Fruit fly (Drosophila melanogaster) whole organism, embryonic: ENCODE results near the gene CG3841.

Source experiments
- B-H1 ChIP-seq: fragments of 200-800 bp; sonication (Bioruptor generic); IDR thresholded peaks from 3 replicates; pipeline ENCODE4 v1.3.6; 2022; ENCODE audit warnings: missing biosample characterization, missing genetic modification characterization
- BtbVII ChIP-seq: fragments of 200-800 bp; sonication (Bioruptor generic); optimal IDR thresholded peaks from 3 replicates; lab custom pipeline; 2017; ENCODE audit warnings: missing biosample characterization, mild to moderate bottlenecking, missing genetic modification characterization
- CG13123 ChIP-seq: fragments of 200-800 bp; sonication (Bioruptor generic); optimal IDR thresholded peaks from 2 replicates; lab custom pipeline; 2016; ENCODE audit warnings: missing biosample characterization, missing genetic modification characterization
- CG13424 ChIP-seq: fragments of 200-800 bp; sonication (Bioruptor generic); optimal IDR thresholded peaks from 2 replicates; lab custom pipeline; 2019; ENCODE audit warnings: missing biosample characterization, mild to moderate bottlenecking, missing genetic modification characterization, moderate library complexity
- CG14667 ChIP-seq: fragments of 200-800 bp; sonication (Bioruptor generic); IDR thresholded peaks from 2 replicates; pipeline ENCODE4 v1.3.6; 2022; ENCODE audit warnings: missing biosample characterization, missing genetic modification characterization
- CG15073 ChIP-seq: fragments of 200-800 bp; sonication (Bioruptor generic); optimal IDR thresholded peaks from 2 replicates; lab custom pipeline; 2016; ENCODE audit warnings: missing biosample characterization, missing genetic modification characterization
- CG17186 ChIP-seq: fragments of 200-800 bp; sonication (Bioruptor generic); optimal IDR thresholded peaks from 3 replicates; lab custom pipeline; 2017; ENCODE audit warnings: missing biosample characterization, missing genetic modification reagents, missing genetic modification characterization
- CG2712 ChIP-seq: fragments of 200-800 bp; optimal IDR thresholded peaks from 3 replicates; lab custom pipeline; 2019; ENCODE audit warnings: missing biosample characterization, mild to moderate bottlenecking, missing genetic modification characterization, moderate library complexity
- CG30431 ChIP-seq: fragments of 200-800 bp; sonication (Bioruptor generic); optimal IDR thresholded peaks from 2 replicates; lab custom pipeline; 2017; ENCODE audit warnings: missing biosample characterization, missing genetic modification characterization
- CG31224 ChIP-seq: fragments of 200-800 bp; sonication (Bioruptor generic); IDR thresholded peaks from 2 replicates; pipeline ENCODE4 v1.3.6; 2022; ENCODE audit warnings: missing biosample characterization, missing genetic modification characterization
- CG31388 ChIP-seq: fragments of 200-800 bp; sonication (Bioruptor generic); optimal IDR thresholded peaks from 2 replicates; lab custom pipeline; 2016; ENCODE audit warnings: missing biosample characterization, missing genetic modification characterization
- CG34422 ChIP-seq: fragments of 200-800 bp; sonication (Bioruptor generic); IDR thresholded peaks from 3 replicates; pipeline ENCODE4 v1.3.6; 2022; ENCODE audit warnings: missing biosample characterization, missing genetic modification characterization
- CG4404 ChIP-seq: fragments of 200-800 bp; sonication (Bioruptor generic); IDR thresholded peaks from 2 replicates; pipeline ENCODE4 v1.3.6; 2022; ENCODE audit warnings: missing biosample characterization, missing genetic modification characterization
- CG4730 ChIP-seq: fragments of 200-800 bp; sonication (Bioruptor generic); IDR thresholded peaks from 2 replicates; pipeline ENCODE4 v1.3.6; 2022; ENCODE audit warnings: missing biosample characterization, missing genetic modification characterization
- CG4854 ChIP-seq: fragments of 200-800 bp; sonication (Bioruptor generic); optimal IDR thresholded peaks from 2 replicates; lab custom pipeline; 2016; ENCODE audit warnings: missing biosample characterization, missing genetic modification characterization, inconsistent platforms
- CG6254 ChIP-seq: fragments of 200-800 bp; sonication (Bioruptor generic); optimal IDR thresholded peaks from 3 replicates; lab custom pipeline; 2017; ENCODE audit warnings: mild to moderate bottlenecking, missing biosample characterization, missing genetic modification reagents, missing genetic modification characterization
- CG7786 ChIP-seq: fragments of 200-800 bp; sonication (Bioruptor generic); optimal IDR thresholded peaks from 2 replicates; lab custom pipeline; 2016; ENCODE audit warnings: missing biosample characterization, missing genetic modification characterization
- CG8765 ChIP-seq: fragments of 200-800 bp; sonication (Bioruptor generic); IDR thresholded peaks from 2 replicates; pipeline ENCODE4 v1.3.6; 2022; ENCODE audit warnings: missing biosample characterization, missing genetic modification characterization
- CG9215 ChIP-seq: fragments of 200-800 bp; sonication (Bioruptor generic); IDR thresholded peaks from 2 replicates; pipeline ENCODE4 v1.3.6; 2022; ENCODE audit warnings: missing biosample characterization, missing genetic modification characterization
- D ChIP-seq, 2 experiments: fragments of 200-800 bp in 1 of 2; fragments of >200 bp in 1 of 2; sonication (Bioruptor generic) in 1 of 2; optimal IDR thresholded peaks; 2 replicates in 1 of 2; 3 replicates in 1 of 2; lab custom pipeline; 2017; ENCODE audit warnings: mild to moderate bottlenecking in 1 of 2, missing biosample characterization in 1 of 2, missing genetic modification characterization in 1 of 2, missing genetic modification reagents in 1 of 2
- Dad ChIP-seq: fragments of 200-800 bp; sonication (Bioruptor generic); optimal IDR thresholded peaks from 3 replicates; lab custom pipeline; 2016; ENCODE audit warnings: missing biosample characterization, missing genetic modification characterization
- Deaf1 ChIP-seq: fragments of 200-800 bp; optimal IDR thresholded peaks from 3 replicates; lab custom pipeline; 2019; ENCODE audit warnings: missing biosample characterization, mild to moderate bottlenecking, missing genetic modification characterization, moderate library complexity
- Dll ChIP-seq: fragments of 200-800 bp; sonication (Bioruptor generic); IDR thresholded peaks from 4 replicates; pipeline ENCODE4 v1.3.6; 2022; ENCODE audit warnings: missing biosample characterization, missing genetic modification characterization; ENCODE audit not compliant: partially characterized antibody
- E2f2 ChIP-seq: fragments of 200-800 bp; sonication (Bioruptor generic); IDR thresholded peaks from 2 replicates; pipeline ENCODE4 v1.3.6; 2022; ENCODE audit warnings: missing biosample characterization, missing genetic modification characterization
- HHEX ChIP-seq: fragments of 200-800 bp; sonication (Bioruptor generic); optimal IDR thresholded peaks from 3 replicates; lab custom pipeline; 2017; ENCODE audit warnings: missing biosample characterization, mild to moderate bottlenecking, missing genetic modification characterization, missing genetic modification reagents
- Lhr ChIP-seq: fragments of 200-800 bp; sonication (Bioruptor generic); optimal IDR thresholded peaks from 3 replicates; lab custom pipeline; 2017; ENCODE audit warnings: mild to moderate bottlenecking, missing biosample characterization, missing genetic modification reagents, missing genetic modification characterization
- Med ChIP-seq: fragments of 200-800 bp; sonication (Bioruptor generic); peaks from one replicate; lab custom pipeline; 2016; ENCODE audit warnings: missing biosample characterization, missing genetic modification characterization, mild to moderate bottlenecking, inconsistent platforms, moderate library complexity
- NFAT ChIP-seq: fragments of 200-800 bp; sonication (Bioruptor generic); IDR thresholded peaks from 2 replicates; pipeline ENCODE4 v1.3.6; 2022; ENCODE audit warnings: missing biosample characterization, missing genetic modification characterization
- Oaz ChIP-seq: fragments of 200-800 bp; sonication (Bioruptor generic); IDR thresholded peaks from 2 replicates; pipeline ENCODE4 v1.3.6; 2022; ENCODE audit warnings: missing biosample characterization, missing genetic modification characterization
- Pdp1 ChIP-seq, 2 experiments: fragments of 200-800 bp; sonication (Bioruptor generic); optimal IDR thresholded peaks; 3 replicates each; lab custom pipeline; 2016; ENCODE audit warnings: missing biosample characterization in 2 of 2, missing genetic modification characterization in 2 of 2, mild to moderate bottlenecking in 1 of 2, moderate library complexity in 1 of 2
- Ravus ChIP-seq: fragments of 200-800 bp; sonication (Bioruptor generic); IDR thresholded peaks from 2 replicates; pipeline ENCODE4 v1.3.6; 2022; ENCODE audit warnings: missing biosample characterization, missing genetic modification characterization
- Side ChIP-seq: fragments of 200-800 bp; sonication (Bioruptor generic); optimal IDR thresholded peaks from 2 replicates; lab custom pipeline; 2016; ENCODE audit warnings: missing biosample characterization, missing genetic modification characterization
- Spps ChIP-seq: fragments of 200-800 bp; sonication (Bioruptor generic); optimal IDR thresholded peaks from 2 replicates; lab custom pipeline; 2018; ENCODE audit warnings: missing biosample characterization, mild to moderate bottlenecking, missing genetic modification characterization
- az2 ChIP-seq: fragments of 200-800 bp; sonication (Bioruptor generic); optimal IDR thresholded peaks from 3 replicates; lab custom pipeline; 2016; ENCODE audit warnings: missing biosample characterization, missing genetic modification characterization
- br ChIP-seq: fragments of >200 bp; optimal IDR thresholded peaks from 2 replicates; lab custom pipeline; 2017
- crol ChIP-seq: fragments of 200-800 bp; sonication (Bioruptor generic); IDR thresholded peaks from 2 replicates; pipeline ENCODE4 v1.3.6; 2022; ENCODE audit warnings: missing biosample characterization, missing genetic modification characterization
- dati ChIP-seq: fragments of 200-800 bp; sonication (Bioruptor generic); IDR thresholded peaks from 2 replicates; pipeline ENCODE4 v1.3.6; 2022; ENCODE audit warnings: missing biosample characterization, missing genetic modification characterization
- disco-r ChIP-seq: fragments of 200-800 bp; sonication (Bioruptor generic); optimal IDR thresholded peaks from 2 replicates; lab custom pipeline; 2016; ENCODE audit warnings: missing biosample characterization, missing genetic modification characterization
- dmrt99B ChIP-seq: fragments of 200-800 bp; sonication (Bioruptor generic); optimal IDR thresholded peaks from 2 replicates; lab custom pipeline; 2018; ENCODE audit warnings: missing biosample characterization, mild to moderate bottlenecking, missing genetic modification characterization, moderate library complexity
- fd3F ChIP-seq: fragments of 200-800 bp; sonication (Bioruptor generic); optimal IDR thresholded peaks from 2 replicates; lab custom pipeline; 2018; ENCODE audit warnings: missing biosample characterization, mild to moderate bottlenecking, missing genetic modification characterization, moderate library complexity
- fd96Cb ChIP-seq: fragments of 200-800 bp; sonication (Bioruptor generic); optimal IDR thresholded peaks from 2 replicates; lab custom pipeline; 2018; ENCODE audit warnings: missing biosample characterization, mild to moderate bottlenecking, missing genetic modification characterization, moderate library complexity
- ftz-f1 ChIP-seq: fragments of 200-800 bp; sonication (Bioruptor generic); optimal IDR thresholded peaks from 2 replicates; lab custom pipeline; 2016; ENCODE audit warnings: missing biosample characterization, missing genetic modification characterization
- gcm2 ChIP-seq: fragments of 200-800 bp; sonication (Bioruptor generic); optimal IDR thresholded peaks from 2 replicates; lab custom pipeline; 2016; ENCODE audit warnings: missing biosample characterization, missing genetic modification characterization
- her ChIP-seq: fragments of 200-800 bp; sonication (Bioruptor generic); optimal IDR thresholded peaks from 2 replicates; lab custom pipeline; 2016; ENCODE audit warnings: missing biosample characterization, missing genetic modification characterization
- mirr ChIP-seq: fragments of 200-800 bp; sonication (Bioruptor generic); optimal IDR thresholded peaks from 3 replicates; lab custom pipeline; 2018; ENCODE audit warnings: missing biosample characterization, mild to moderate bottlenecking, missing genetic modification characterization
- nau ChIP-seq: fragments of 200-800 bp; sonication (Bioruptor generic); optimal IDR thresholded peaks from 3 replicates; lab custom pipeline; 2017; ENCODE audit warnings: missing biosample characterization, mild to moderate bottlenecking, missing genetic modification characterization, missing genetic modification reagents
- nerfin-2 ChIP-seq: fragments of 200-800 bp; sonication (Bioruptor generic); IDR thresholded peaks from 2 replicates; pipeline ENCODE4 v1.3.6; 2022; ENCODE audit warnings: missing biosample characterization, missing genetic modification characterization; ENCODE audit not compliant: partially characterized antibody
- p53 ChIP-seq: fragments of 200-800 bp; sonication (Bioruptor generic); optimal IDR thresholded peaks from 2 replicates; lab custom pipeline; 2016; ENCODE audit warnings: missing biosample characterization, missing genetic modification characterization
- peb ChIP-seq: fragments of 200-800 bp; sonication (Bioruptor generic); IDR thresholded peaks from 2 replicates; pipeline ENCODE4 v1.3.6; 2022; ENCODE audit warnings: missing biosample characterization, missing genetic modification characterization
- rib ChIP-seq: fragments of 200-800 bp; sonication (Bioruptor generic); IDR thresholded peaks from 2 replicates; pipeline ENCODE4 v1.3.6; 2022; ENCODE audit warnings: missing biosample characterization, missing genetic modification characterization
- sna ChIP-seq: fragments of 200-800 bp; sonication (Bioruptor generic); IDR thresholded peaks from 2 replicates; pipeline ENCODE4 v1.3.6; 2022; ENCODE audit warnings: missing biosample characterization, missing genetic modification characterization; ENCODE audit not compliant: partially characterized antibody

The CG3841 gene

DNA sequence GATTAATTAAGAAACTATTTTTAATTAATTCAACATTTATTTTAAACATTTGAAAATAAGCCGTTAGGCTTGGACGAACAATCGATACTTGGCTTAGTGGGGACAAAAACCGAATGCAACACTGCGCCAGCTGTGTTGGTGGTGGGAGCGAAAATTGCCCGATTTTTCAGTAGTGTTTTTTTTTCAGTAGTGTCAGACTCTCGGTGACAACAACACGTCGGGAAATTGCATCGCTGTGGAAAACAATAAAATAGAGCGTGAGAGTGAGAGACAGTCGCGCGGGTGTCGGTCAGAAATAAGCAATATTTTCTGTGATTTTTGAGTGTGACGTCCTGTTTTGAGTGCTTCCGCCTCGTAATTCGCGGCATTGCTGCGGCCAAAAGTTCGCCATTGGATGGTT lies 27.4 kb downstream of the CG3841 start (continued):
- TF ChIP-seq Dll (GFP tag; lab: Robert Waterston, UW) (peak; percentile 78), CG8765 (GFP tag; lab: Robert Waterston, UW) (no peak), fd96Cb (tag; lab: Kevin White, UChicago) (no peak), CG4404 (GFP tag; lab: Robert Waterston, UW) (no peak), D (optimal IDR thresholded peaks at IDR 0.05; lab: Kevin White, UChicago) (no peak), D (GFP tag; optimal IDR thresholded peaks at IDR 0.05; lab: Kevin White, UChicago) (no peak), CG30431 (no peak), disco-r (peak; percentile 55), br (no peak), nau (GFP tag; lab: Kevin White, UChicago) (no peak), mirr (GFP tag; lab: Kevin White, UChicago) (peak; percentile 1), Deaf1 (tag; lab: Kevin White, UChicago) (peak; percentile 50), az2 (GFP tag; lab: Kevin White, UChicago) (peak; percentile 21), Ravus (GFP tag; lab: Robert Waterston, UW) (no peak), CG4854 (no peak), p53 (GFP tag; lab: Kevin White, UChicago) (no peak), Lhr (peak; percentile 87), CG15073 (GFP tag; lab: Kevin White, UChicago) (no peak), NFAT (peak; percentile 61; the same call in 1 of the 2 replicates), CG31224 (GFP tag; lab: Robert Waterston, UW) (0 out of 2 replicates have a peak, but pooled peaks have one; percentile 32), HHEX (GFP tag; lab: Kevin White, UChicago) (no peak), CG9215 (0 out of 2 replicates have a peak, but pooled peaks have one; percentile 16), CG7786 (GFP tag; lab: Kevin White, UChicago) (peak; percentile 7), dmrt99B (tag; lab: Kevin White, UChicago) (no peak), CG2712 (tag; lab: Kevin White, UChicago) (peak; percentile 6), peb (GFP tag; lab: Robert Waterston, UW) (no peak), gcm2 (GFP tag; lab: Kevin White, UChicago) (peak; percentile 86), CG6254 (no peak), Med (GFP tag; lab: Kevin White, UChicago) (peak; percentile 85), CG34422 (peak; percentile 77; the same call in 2 of the 3 replicates), Oaz (no peak), B-H1 (GFP tag; lab: Robert Waterston, UW) (no peak), CG13424 (tag; lab: Kevin White, UChicago) (peak; percentile 49), Pdp1 (GFP tag; optimal IDR thresholded peaks at IDR 0.05; lab: Kevin White, UChicago) (no peak), CG17186 (GFP tag; lab: Kevin White, UChicago) (no peak), CG4730 (GFP tag; lab: Robert Waterston, UW) (no peak), Spps (tag; lab: Kevin White, UChicago) (no peak), nerfin-2 (GFP tag; lab: Robert Waterston, UW) (peak; percentile 74; the same call in 1 of the 2 replicates), E2f2 (peak; percentile 86), crol (peak; percentile 16; the same call in 1 of the 2 replicates), sna (GFP tag; lab: Robert Waterston, UW) (peak; percentile 42; the same call in 1 of the 2 replicates), Side (peak; percentile 58), her (GFP tag; lab: Kevin White, UChicago) (peak; percentile 74), CG13123 (peak; percentile 40), CG31388 (GFP tag; lab: Kevin White, UChicago) (no peak), CG14667 (no peak), BtbVII (GFP tag; lab: Kevin White, UChicago) (peak; percentile 16), rib (no peak), ftz-f1 (peak; percentile 46), fd3F (no peak), Dad (GFP tag; lab: Kevin White, UChicago) (no peak), dati (GFP tag; lab: Robert Waterston, UW) (no peak)
